Worm (Caenorhabditis elegans) whole organism, mixed stage, embryonic: ENCODE measurements around the gene F53G2.3.

Source experiments
- nhr-76 ChIP-seq: sonication (generic microtip); optimal IDR thresholded peaks from 2 replicates; lab custom pipeline; 2017; ENCODE audit warnings: missing biosample characterization, missing genetic modification characterization
- sem-2 ChIP-seq: fragments of 200-800 bp; sonication (Bioruptor generic); optimal IDR thresholded peaks from 2 replicates; lab custom pipeline; 2018; ENCODE audit warnings: mild to moderate bottlenecking, missing genetic modification characterization, missing compliant biosample characterization
- ztf-11 ChIP-seq: fragments of 150-350 bp; optimal IDR thresholded peaks from 2 replicates; lab custom pipeline; 2014; ENCODE audit warnings: missing biosample characterization, missing genetic modification characterization

ce11 chrII:2450990-2451389 is 29.2 kb upstream of the F53G2.3 start:
- no peak for TF ChIP-seq nhr-76 (tag; lab: Kevin White, UChicago)
- TF ChIP-seq ztf-11 (tag; lab: Kevin White, UChicago), result no peak
- TF ChIP-seq sem-2 (GFP tag; lab: Kevin White, UChicago), result no peak
